1 fruit fly cellular context compared by ENCODE assay signal in genomic region chr3L:16011319-16012210, dm6.
A peak's percentile ranks its signal among the peaks of the same experiment; 100 is the strongest.
TF ChIP-seq lines count a peak whose summit lies in the region.

TSS of gene mib1 (minus strand) at chr3L:16011812.

TF ChIP-seq in whole organism, embryonic, 481 proteins besides CTCF, POLR2A, EP300 and RAD21 (continued from another document and continues in another):
- TF ChIP-seq repo (GFP tag; optimal IDR thresholded peaks at IDR 0.05; lab: Kevin White, UChicago), result no peak
- TF ChIP-seq mam (GFP tag; optimal IDR thresholded peaks at IDR 0.05; lab: Kevin White, UChicago), result no peak
- TF ChIP-seq BEAF-32 (GFP tag; optimal IDR thresholded peaks at IDR 0.05; lab: Kevin White, UChicago), result peak; percentile 92
- no peak for TF ChIP-seq z (GFP tag; IDR thresholded peaks at IDR 0.05; lab: Robert Waterston, UW)
- no peak for TF ChIP-seq kay (GFP tag; optimal IDR thresholded peaks at IDR 0.05; lab: Kevin White, UChicago)
- no peak for TF ChIP-seq D19B (GFP tag; optimal IDR thresholded peaks at IDR 0.05; lab: Kevin White, UChicago)
- no peak for TF ChIP-seq CG13123 (GFP tag; optimal IDR thresholded peaks at IDR 0.05; lab: Kevin White, UChicago)
- TF ChIP-seq Usf (GFP tag; optimal IDR thresholded peaks at IDR 0.05; lab: Kevin White, UChicago), result no peak
- TF ChIP-seq CrebB (tag; optimal IDR thresholded peaks at IDR 0.05; lab: Kevin White, UChicago), result peak; percentile 74
- TF ChIP-seq H15 (GFP tag; IDR thresholded peaks at IDR 0.05; lab: Robert Waterston, UW), result 0 out of 3 replicates have a peak, but pooled peaks have one; percentile 8
- TF ChIP-seq slbo (GFP tag; IDR thresholded peaks at IDR 0.05; lab: Robert Waterston, UW), result peak; percentile 62; the same call in 1 of the 2 replicates
- TF ChIP-seq ken (GFP tag; IDR thresholded peaks at IDR 0.05; lab: Robert Waterston, UW), result peak; percentile 35; the same call in 2 of the 3 replicates
- TF ChIP-seq Ssrp (tag; optimal IDR thresholded peaks at IDR 0.05; lab: Kevin White, UChicago), result no peak
- no peak for TF ChIP-seq CG12219 (GFP tag; optimal IDR thresholded peaks at IDR 0.05; lab: Kevin White, UChicago)
- no peak for TF ChIP-seq wdn (GFP tag; IDR thresholded peaks at IDR 0.05; lab: Robert Waterston, UW)
- TF ChIP-seq CG13775 (GFP tag; optimal IDR thresholded peaks at IDR 0.05; lab: Kevin White, UChicago), result no peak
- TF ChIP-seq Asciz (GFP tag; optimal IDR thresholded peaks at IDR 0.05; lab: Kevin White, UChicago), result no peak
- TF ChIP-seq Hr78 (GFP tag; optimal IDR thresholded peaks at IDR 0.05; lab: Kevin White, UChicago), result no peak
- TF ChIP-seq CG7987 (GFP tag; optimal IDR thresholded peaks at IDR 0.05; lab: Kevin White, UChicago), result peak; percentile 75
- no peak for TF ChIP-seq lilli (GFP tag; optimal IDR thresholded peaks at IDR 0.05; lab: Kevin White, UChicago)
- peak; percentile 53 for TF ChIP-seq CG3995 (GFP tag; optimal IDR thresholded peaks at IDR 0.05; lab: Kevin White, UChicago)
- no peak for TF ChIP-seq dan (GFP tag; IDR thresholded peaks at IDR 0.05; lab: Robert Waterston, UW)
- no peak for TF ChIP-seq maf-S (GFP tag; optimal IDR thresholded peaks at IDR 0.05; lab: Kevin White, UChicago)
- TF ChIP-seq CG10462 (GFP tag; optimal IDR thresholded peaks at IDR 0.05; lab: Kevin White, UChicago), result peak; percentile 42
- peak; percentile 81 for TF ChIP-seq sna (GFP tag; IDR thresholded peaks at IDR 0.05; lab: Robert Waterston, UW; ENCODE audit: partially characterized antibody)
- no peak for TF ChIP-seq TFAM (GFP tag; optimal IDR thresholded peaks at IDR 0.05; lab: Kevin White, UChicago)
- TF ChIP-seq emc (GFP tag; optimal IDR thresholded peaks at IDR 0.05; lab: Kevin White, UChicago), result peak; percentile 26
- no peak for TF ChIP-seq E2f1 (GFP tag; IDR thresholded peaks at IDR 0.05; lab: Robert Waterston, UW)
- peak; percentile 41 for TF ChIP-seq CG3163 (GFP tag; optimal IDR thresholded peaks at IDR 0.05; lab: Kevin White, UChicago)
- peak; percentile 40 for TF ChIP-seq CG2120 (GFP tag; optimal IDR thresholded peaks at IDR 0.05; lab: Kevin White, UChicago)
- TF ChIP-seq CG2202 (tag; optimal IDR thresholded peaks at IDR 0.05; lab: Kevin White, UChicago), result no peak
- no peak for TF ChIP-seq Sox100B (GFP tag; optimal IDR thresholded peaks at IDR 0.05; lab: Kevin White, UChicago)
- TF ChIP-seq CG15269 (tag; optimal IDR thresholded peaks at IDR 0.05; lab: Kevin White, UChicago), result no peak
- TF ChIP-seq fd3F (GFP tag; optimal IDR thresholded peaks at IDR 0.05; lab: Kevin White, UChicago), result no peak
- TF ChIP-seq Elba2 (GFP tag; optimal IDR thresholded peaks at IDR 0.05; lab: Kevin White, UChicago), result no peak
- peak; percentile 26; the same call in 1 of the 2 replicates for TF ChIP-seq Ptx1 (GFP tag; IDR thresholded peaks at IDR 0.05; lab: Robert Waterston, UW)
- TF ChIP-seq BtbVII (GFP tag; optimal IDR thresholded peaks at IDR 0.05; lab: Kevin White, UChicago), result no peak
- no peak for TF ChIP-seq CG18619 (GFP tag; optimal IDR thresholded peaks at IDR 0.05; lab: Kevin White, UChicago)
- no peak for TF ChIP-seq Taf1 (GFP tag; IDR thresholded peaks at IDR 0.05; lab: Robert Waterston, UW)
- no peak for TF ChIP-seq CG12104 (GFP tag; optimal IDR thresholded peaks at IDR 0.05; lab: Kevin White, UChicago)
- no peak for TF ChIP-seq CG11093 (GFP tag; IDR thresholded peaks at IDR 0.05; lab: Robert Waterston, UW)
- TF ChIP-seq CG18764 (GFP tag; optimal IDR thresholded peaks at IDR 0.05; lab: Kevin White, UChicago), result no peak
- 0 out of 2 replicates have a peak, but pooled peaks have one; percentile 25 for TF ChIP-seq stc (GFP tag; IDR thresholded peaks at IDR 0.05; lab: Robert Waterston, UW)
- TF ChIP-seq inv (GFP tag; IDR thresholded peaks at IDR 0.05; lab: Robert Waterston, UW; ENCODE audit: partially characterized antibody), result peak; percentile 79
- no peak for TF ChIP-seq CG5180 (GFP tag; optimal IDR thresholded peaks at IDR 0.05; lab: Kevin White, UChicago)
- TF ChIP-seq CG8478 (optimal IDR thresholded peaks at IDR 0.05; lab: Kevin White, UChicago), result peak; percentile 84
- peak; percentile 50 for TF ChIP-seq Dp (GFP tag; optimal IDR thresholded peaks at IDR 0.05; lab: Kevin White, UChicago)
- TF ChIP-seq Optix (GFP tag; IDR thresholded peaks at IDR 0.05; lab: Robert Waterston, UW), result no peak
- TF ChIP-seq CG10209 (GFP tag; optimal IDR thresholded peaks at IDR 0.05; lab: Kevin White, UChicago), result no peak
- TF ChIP-seq ssp (GFP tag; IDR thresholded peaks at IDR 0.05; lab: Robert Waterston, UW), result no peak
- TF ChIP-seq CG17361 (GFP tag; IDR thresholded peaks at IDR 0.05; lab: Robert Waterston, UW), result peak; percentile 49; the same call in 2 of the 3 replicates
- TF ChIP-seq GATAe (GFP tag; conservative IDR thresholded peaks at IDR 0.05; lab: Robert Waterston, UW), result no peak
- TF ChIP-seq Meics (GFP tag; optimal IDR thresholded peaks at IDR 0.05; lab: Kevin White, UChicago), result peak; percentile 13
- TF ChIP-seq CG11085 (GFP tag; IDR thresholded peaks at IDR 0.05; lab: Robert Waterston, UW), result no peak
- TF ChIP-seq CG17186 (GFP tag; optimal IDR thresholded peaks at IDR 0.05; lab: Kevin White, UChicago), result peak; percentile 91
- peak in 1 of 3 experiments; percentile 80 for TF ChIP-seq Stat92E (GFP tag; optimal IDR thresholded peaks at IDR 0.05; lab: Kevin White, UChicago)
- TF ChIP-seq CG6854 (GFP tag; optimal IDR thresholded peaks at IDR 0.05; lab: Kevin White, UChicago), result no peak
- no peak for TF ChIP-seq schlank (tag; optimal IDR thresholded peaks at IDR 0.05; lab: Kevin White, UChicago)
- TF ChIP-seq Eip74EF (GFP tag; optimal IDR thresholded peaks at IDR 0.05; lab: Kevin White, UChicago), result peak in 1 of 2 experiments; percentile 49
- no peak for TF ChIP-seq Dfd (GFP tag; optimal IDR thresholded peaks at IDR 0.05; lab: Kevin White, UChicago)
- TF ChIP-seq YL-1 (GFP tag; optimal IDR thresholded peaks at IDR 0.05; lab: Kevin White, UChicago), result peak; percentile 91
- TF ChIP-seq CG11723 (GFP tag; optimal IDR thresholded peaks at IDR 0.05; lab: Kevin White, UChicago), result no peak
- no peak for TF ChIP-seq CG8359 (GFP tag; optimal IDR thresholded peaks at IDR 0.05; lab: Kevin White, UChicago; ENCODE audit: borderline replicate concordance)
- TF ChIP-seq pan (optimal IDR thresholded peaks at IDR 0.05; lab: Kevin White, UChicago), result no peak
- TF ChIP-seq pan (GFP tag; optimal IDR thresholded peaks at IDR 0.05 in 1 of 2, IDR thresholded peaks at IDR 0.05 in 1 of 2), result peak in 1 of 2 experiments; percentile 35
- no peak for TF ChIP-seq ap (GFP tag; IDR thresholded peaks at IDR 0.05; lab: Robert Waterston, UW)
- no peak for TF ChIP-seq fru (optimal IDR thresholded peaks at IDR 0.05; lab: Kevin White, UChicago)
- peak; percentile 62 for TF ChIP-seq Dek (tag; optimal IDR thresholded peaks at IDR 0.05; lab: Kevin White, UChicago)
- TF ChIP-seq rib (GFP tag; IDR thresholded peaks at IDR 0.05; lab: Robert Waterston, UW), result 0 out of 2 replicates have a peak, but pooled peaks have one; percentile 16
- TF ChIP-seq tup (GFP tag; optimal IDR thresholded peaks at IDR 0.05; lab: Kevin White, UChicago), result no peak
- no peak for TF ChIP-seq CG18011 (GFP tag; optimal IDR thresholded peaks at IDR 0.05; lab: Kevin White, UChicago)
- peak; percentile 80 for TF ChIP-seq CG7963 (GFP tag; IDR thresholded peaks at IDR 0.05; lab: Robert Waterston, UW; ENCODE audit: partially characterized antibody)
- peak; percentile 43 for TF ChIP-seq CG10543 (GFP tag; optimal IDR thresholded peaks at IDR 0.05; lab: Kevin White, UChicago)
- peak; percentile 99 for TF ChIP-seq CG9797 (GFP tag; optimal IDR thresholded peaks at IDR 0.05; lab: Kevin White, UChicago)
- TF ChIP-seq oc (tag; optimal IDR thresholded peaks at IDR 0.05; lab: Kevin White, UChicago), result peak; percentile 67
- TF ChIP-seq bbx (GFP tag; IDR thresholded peaks at IDR 0.05; lab: Robert Waterston, UW; ENCODE audit: partially characterized antibody), result peak; percentile 95
- TF ChIP-seq CG6272 (GFP tag; IDR thresholded peaks at IDR 0.05; lab: Robert Waterston, UW), result no peak
- TF ChIP-seq CG9609 (GFP tag; optimal IDR thresholded peaks at IDR 0.05; lab: Kevin White, UChicago), result peak; percentile 40
- no peak for TF ChIP-seq sima (GFP tag; optimal IDR thresholded peaks at IDR 0.05; lab: Kevin White, UChicago)
- peak; percentile 49; the same call in 1 of the 2 replicates for TF ChIP-seq seq (GFP tag; IDR thresholded peaks at IDR 0.05; lab: Robert Waterston, UW)
- peak; percentile 76; the same call in 2 of the 3 replicates for TF ChIP-seq CG34422 (GFP tag; IDR thresholded peaks at IDR 0.05; lab: Robert Waterston, UW)
- TF ChIP-seq CG8765 (GFP tag; IDR thresholded peaks at IDR 0.05; lab: Robert Waterston, UW), result no peak
- peak; percentile 55 for TF ChIP-seq CG11504 (tag; optimal IDR thresholded peaks at IDR 0.05; lab: Kevin White, UChicago)
- no peak for TF ChIP-seq trh (GFP tag; optimal IDR thresholded peaks at IDR 0.05; lab: Kevin White, UChicago)
- peak; percentile 54 for TF ChIP-seq Dref (GFP tag; IDR thresholded peaks at IDR 0.05; lab: Robert Waterston, UW)
- TF ChIP-seq CG16863 (GFP tag; optimal IDR thresholded peaks at IDR 0.05; lab: Kevin White, UChicago), result no peak
- TF ChIP-seq Ada2b (GFP tag; IDR thresholded peaks at IDR 0.05; lab: Robert Waterston, UW), result no peak
- TF ChIP-seq gsb-n (tag; optimal IDR thresholded peaks at IDR 0.05; lab: Kevin White, UChicago), result peak; percentile 55
- no peak for TF ChIP-seq Neu2 (GFP tag; optimal IDR thresholded peaks at IDR 0.05; lab: Kevin White, UChicago; ENCODE audit: borderline replicate concordance)
- TF ChIP-seq CG5245 (GFP tag; optimal IDR thresholded peaks at IDR 0.05; lab: Kevin White, UChicago), result no peak
- peak; percentile 48 for TF ChIP-seq CG13894 (tag; optimal IDR thresholded peaks at IDR 0.05; lab: Kevin White, UChicago)
- no peak for TF ChIP-seq Hand (GFP tag; optimal IDR thresholded peaks at IDR 0.05; lab: Kevin White, UChicago)
- TF ChIP-seq grn (GFP tag; optimal IDR thresholded peaks at IDR 0.05; lab: Kevin White, UChicago), result no peak
- TF ChIP-seq HLH54F (GFP tag; optimal IDR thresholded peaks at IDR 0.05; lab: Kevin White, UChicago), result no peak
- TF ChIP-seq bigmax (GFP tag; optimal IDR thresholded peaks at IDR 0.05; lab: Kevin White, UChicago), result peak; percentile 15
- no peak for TF ChIP-seq Six4 (GFP tag; optimal IDR thresholded peaks at IDR 0.05; lab: Kevin White, UChicago)
- TF ChIP-seq ems (GFP tag; optimal IDR thresholded peaks at IDR 0.05; lab: Kevin White, UChicago), result peak; percentile 38
- TF ChIP-seq CG42726 (GFP tag; IDR thresholded peaks at IDR 0.05; lab: Robert Waterston, UW; ENCODE audit: partially characterized antibody), result peak; percentile 94
- TF ChIP-seq sug (tag; optimal IDR thresholded peaks at IDR 0.05; lab: Kevin White, UChicago), result peak; percentile 75
- no peak for TF ChIP-seq NC2α (GFP tag; optimal IDR thresholded peaks at IDR 0.05; lab: Kevin White, UChicago)
- peak; percentile 81 for TF ChIP-seq Scr (GFP tag; IDR thresholded peaks at IDR 0.05; lab: Robert Waterston, UW; ENCODE audit: partially characterized antibody)
- peak; percentile 18 for TF ChIP-seq Kr (GFP tag; optimal IDR thresholded peaks at IDR 0.05; lab: Kevin White, UChicago)
- no peak for TF ChIP-seq CG3065 (GFP tag; optimal IDR thresholded peaks at IDR 0.05; lab: Kevin White, UChicago)
- TF ChIP-seq pita (GFP tag; optimal IDR thresholded peaks at IDR 0.05; lab: Kevin White, UChicago), result no peak
- TF ChIP-seq CG12071 (GFP tag; optimal IDR thresholded peaks at IDR 0.05; lab: Kevin White, UChicago), result peak; percentile 39
- TF ChIP-seq Dbx (GFP tag; IDR thresholded peaks at IDR 0.05; lab: Robert Waterston, UW), result 0 out of 3 replicates have a peak, but pooled peaks have one; percentile 5
- TF ChIP-seq cg (GFP tag; optimal IDR thresholded peaks at IDR 0.05; lab: Kevin White, UChicago), result peak; percentile 98
- TF ChIP-seq Poxn (GFP tag; IDR thresholded peaks at IDR 0.05; lab: Robert Waterston, UW), result no peak
- TF ChIP-seq CG2889 (GFP tag; IDR thresholded peaks at IDR 0.05; lab: Robert Waterston, UW), result no peak
- TF ChIP-seq exex (tag; optimal IDR thresholded peaks at IDR 0.05; lab: Kevin White, UChicago), result no peak
- TF ChIP-seq CG14710 (tag; optimal IDR thresholded peaks at IDR 0.05; lab: Kevin White, UChicago), result peak; percentile 91
- peak; percentile 38 for TF ChIP-seq CG9817 (tag; optimal IDR thresholded peaks at IDR 0.05; lab: Kevin White, UChicago)
- peak; percentile 40 for TF ChIP-seq kni (GFP tag; optimal IDR thresholded peaks at IDR 0.05; lab: Kevin White, UChicago)
- TF ChIP-seq Rx (GFP tag; IDR thresholded peaks at IDR 0.05; lab: Robert Waterston, UW), result no peak
- peak; percentile 23 for TF ChIP-seq CG18599 (GFP tag; optimal IDR thresholded peaks at IDR 0.05; lab: Kevin White, UChicago)
- no peak for TF ChIP-seq unpg (GFP tag; optimal IDR thresholded peaks at IDR 0.05; lab: Kevin White, UChicago)
- no peak for TF ChIP-seq lov (optimal IDR thresholded peaks at IDR 0.05; lab: Kevin White, UChicago)
- peak; percentile 62; the same call in 1 of the 3 replicates for TF ChIP-seq lov (GFP tag; IDR thresholded peaks at IDR 0.05; lab: Robert Waterston, UW)
- TF ChIP-seq CG30431 (GFP tag; optimal IDR thresholded peaks at IDR 0.05; lab: Kevin White, UChicago), result no peak
- no peak for TF ChIP-seq CG10431 (GFP tag; optimal IDR thresholded peaks at IDR 0.05; lab: Kevin White, UChicago)
- peak; percentile 78 for TF ChIP-seq D (optimal IDR thresholded peaks at IDR 0.05; lab: Kevin White, UChicago)
- TF ChIP-seq D (GFP tag; optimal IDR thresholded peaks at IDR 0.05; lab: Kevin White, UChicago), result no peak
- TF ChIP-seq CG14014 (GFP tag; IDR thresholded peaks at IDR 0.05; lab: Robert Waterston, UW), result 0 out of 2 replicates have a peak, but pooled peaks have one; percentile 24
- TF ChIP-seq CG32767 (GFP tag; IDR thresholded peaks at IDR 0.05; lab: Robert Waterston, UW), result 0 out of 2 replicates have a peak, but pooled peaks have one; percentile 20
- no peak for TF ChIP-seq vfl (GFP tag; optimal IDR thresholded peaks at IDR 0.05; lab: Kevin White, UChicago)
- peak; percentile 89 for TF ChIP-seq trem (tag; optimal IDR thresholded peaks at IDR 0.05; lab: Kevin White, UChicago)
- peak; percentile 61 for TF ChIP-seq gro (GFP tag; optimal IDR thresholded peaks at IDR 0.05; lab: Kevin White, UChicago)
- TF ChIP-seq pfk (GFP tag; optimal IDR thresholded peaks at IDR 0.05; lab: Kevin White, UChicago), result no peak
- TF ChIP-seq MESR4 (GFP tag; optimal IDR thresholded peaks at IDR 0.05; lab: Kevin White, UChicago), result peak; percentile 99
- TF ChIP-seq CG4854 (GFP tag; optimal IDR thresholded peaks at IDR 0.05; lab: Kevin White, UChicago), result peak; percentile 18
- TF ChIP-seq Aef1 (GFP tag; IDR thresholded peaks at IDR 0.05; lab: Robert Waterston, UW), result 0 out of 3 replicates have a peak, but pooled peaks have one; percentile 19
- TF ChIP-seq Hr51 (GFP tag; optimal IDR thresholded peaks at IDR 0.05; lab: Kevin White, UChicago), result peak in 1 of 2 experiments; percentile 5
